Worm (Caenorhabditis elegans) whole organism, young adult: ENCODE data around the gene Y66C5A.1.

Experiments
- B0261.1 ChIP-seq: sonication (generic microtip); optimal IDR thresholded peaks from 2 replicates; lab custom pipeline; 2016; ENCODE audit warnings: mild to moderate bottlenecking, missing genetic modification characterization, moderate library complexity, missing compliant biosample characterization
- F22D6.2 ChIP-seq: sonication (generic microtip); optimal IDR thresholded peaks from 2 replicates; lab custom pipeline; 2016; ENCODE audit warnings: mild to moderate bottlenecking, missing genetic modification characterization, missing compliant biosample characterization
- F49E8.2 ChIP-seq: sonication (generic microtip); optimal IDR thresholded peaks from 3 replicates; lab custom pipeline; 2017; ENCODE audit warnings: missing genetic modification characterization, mild to moderate bottlenecking, missing compliant biosample characterization, antibody characterized with exemption, moderate library complexity; ENCODE audit not compliant: insufficient read depth
- F55B11.4 ChIP-seq: sonication (generic microtip); optimal IDR thresholded peaks from 2 replicates; lab custom pipeline; 2016; ENCODE audit warnings: missing compliant biosample characterization, missing genetic modification characterization, borderline replicate concordance; ENCODE audit not compliant: insufficient read depth
- F57A8.1 ChIP-seq: fragments of 200-800 bp; sonication (Bioruptor generic); optimal IDR thresholded peaks from 2 replicates; lab custom pipeline; 2018; ENCODE audit warnings: mild to moderate bottlenecking, missing genetic modification characterization, moderate library complexity, missing compliant biosample characterization
- K11D2.4 ChIP-seq: fragments of 200-800 bp; sonication (Bioruptor generic); IDR thresholded peaks from 2 replicates; pipeline ENCODE4 v1.3.6; 2022; ENCODE audit warnings: missing genetic modification reagents, missing genetic modification characterization, missing compliant biosample characterization
- T07F8.4 ChIP-seq: sonication (generic microtip); optimal IDR thresholded peaks from 2 replicates; lab custom pipeline; 2016; ENCODE audit warnings: mild to moderate bottlenecking, missing genetic modification characterization, moderate library complexity, missing compliant biosample characterization
- Y53F4B.3 ChIP-seq: fragments of 200-800 bp; sonication (Bioruptor generic); IDR thresholded peaks from 2 replicates; pipeline ENCODE4 v1.3.6; 2022; ENCODE audit warnings: missing genetic modification reagents, missing genetic modification characterization, missing compliant biosample characterization
- Y95B8A.8 ChIP-seq: fragments of 200-800 bp; sonication (Bioruptor generic); IDR thresholded peaks from 2 replicates; pipeline ENCODE4 v1.3.6; 2022; ENCODE audit warnings: missing genetic modification reagents, missing genetic modification characterization, missing compliant biosample characterization
- ZK185.1 ChIP-seq: sonication (generic microtip); optimal IDR thresholded peaks from 2 replicates; lab custom pipeline; 2016; ENCODE audit warnings: mild to moderate bottlenecking, missing genetic modification characterization, missing compliant biosample characterization; ENCODE audit not compliant: poor library complexity, severe bottlenecking
- akir-1 ChIP-seq: fragments of 200-800 bp; sonication (Bioruptor generic); optimal IDR thresholded peaks from 2 replicates; lab custom pipeline; 2018; ENCODE audit warnings: mild to moderate bottlenecking, missing genetic modification characterization, moderate library complexity, missing compliant biosample characterization
- ama-1 ChIP-seq, 3 experiments: fragments of 150-350 bp in 1 of 3; sonication (generic microtip) in 2 of 3; optimal IDR thresholded peaks; 2 replicates each; lab custom pipeline; 2014 to 2018; ENCODE audit warnings: missing biosample characterization in 2 of 3, missing genetic modification characterization in 2 of 3, missing genetic modification reagents in 2 of 3
- atf-7 ChIP-seq: sonication (generic microtip); optimal IDR thresholded peaks from 2 replicates; lab custom pipeline; 2017; ENCODE audit warnings: mild to moderate bottlenecking, missing genetic modification characterization, missing compliant biosample characterization
- ccch-3 ChIP-seq: fragments of 200-800 bp; sonication (Bioruptor generic); optimal IDR thresholded peaks from 2 replicates; lab custom pipeline; 2018; ENCODE audit warnings: mild to moderate bottlenecking, missing genetic modification characterization, missing compliant biosample characterization
- cebp-1 ChIP-seq, 2 experiments: fragments of 200-800 bp in 1 of 2; sonication (Bioruptor generic) in 1 of 2; sonication (generic microtip) in 1 of 2; IDR thresholded peaks in 1 of 2; optimal IDR thresholded peaks in 1 of 2; 2 replicates each; pipeline versions ENCODE4 v1.3.6 to Lab custom; 2017 to 2022; ENCODE audit warnings: missing compliant biosample characterization in 2 of 2, missing genetic modification characterization in 2 of 2, mild to moderate bottlenecking in 1 of 2, missing genetic modification reagents in 1 of 2, moderate library complexity in 1 of 2
- ceh-27 ChIP-seq: fragments of 200-800 bp; sonication (Bioruptor generic); optimal IDR thresholded peaks from 2 replicates; lab custom pipeline; 2018; ENCODE audit warnings: mild to moderate bottlenecking, missing genetic modification characterization, moderate library complexity, missing compliant biosample characterization
- ceh-58 ChIP-seq: fragments of 200-800 bp; sonication (Bioruptor generic); IDR thresholded peaks from 2 replicates; pipeline ENCODE4 v1.3.6; 2022; ENCODE audit warnings: missing genetic modification characterization, missing compliant biosample characterization
- egrh-3 ChIP-seq: fragments of 200-800 bp; sonication (Bioruptor generic); IDR thresholded peaks from 2 replicates; pipeline ENCODE4 v1.3.6; 2022; ENCODE audit warnings: missing genetic modification reagents, missing genetic modification characterization, missing compliant biosample characterization
- ets-4 ChIP-seq: fragments of 200-800 bp; sonication (Bioruptor generic); optimal IDR thresholded peaks from 2 replicates; lab custom pipeline; 2018; ENCODE audit warnings: mild to moderate bottlenecking, missing genetic modification characterization, missing compliant biosample characterization
- hlh-12 ChIP-seq: sonication (generic microtip); optimal IDR thresholded peaks from 2 replicates; lab custom pipeline; 2016; ENCODE audit warnings: missing genetic modification characterization, missing compliant biosample characterization
- hlh-26 ChIP-seq: fragments of 200-800 bp; sonication (Bioruptor generic); conservative IDR thresholded peaks from 2 replicates; pipeline ENCODE4 v1.3.6; 2022; ENCODE audit warnings: missing genetic modification reagents, missing genetic modification characterization, missing compliant biosample characterization
- let-607 ChIP-seq, 2 experiments: fragments of 200-800 bp in 1 of 2; sonication (Bioruptor generic) in 1 of 2; sonication (generic microtip) in 1 of 2; optimal IDR thresholded peaks; 2 replicates each; lab custom pipeline; 2016 to 2018; ENCODE audit warnings: mild to moderate bottlenecking in 2 of 2, missing compliant biosample characterization in 2 of 2, missing genetic modification characterization in 2 of 2, moderate library complexity in 2 of 2, missing genotype in 1 of 2
- lin-40 ChIP-seq: sonication (generic microtip); optimal IDR thresholded peaks from 2 replicates; lab custom pipeline; 2016; ENCODE audit warnings: missing genetic modification characterization, mild to moderate bottlenecking, missing compliant biosample characterization, missing genotype, missing genetic modification reagents
- lir-1 ChIP-seq: fragments of 200-800 bp; sonication (Bioruptor generic); conservative IDR thresholded peaks from 2 replicates; pipeline ENCODE4 v1.3.6; 2022; ENCODE audit warnings: missing genetic modification reagents, missing genetic modification characterization, missing compliant biosample characterization
- lsl-1 ChIP-seq: fragments of 200-800 bp; sonication (Bioruptor generic); optimal IDR thresholded peaks from 2 replicates; lab custom pipeline; 2018; ENCODE audit warnings: mild to moderate bottlenecking, missing genetic modification characterization, moderate library complexity, missing compliant biosample characterization
- lsy-27 ChIP-seq: sonication (generic microtip); optimal IDR thresholded peaks from 2 replicates; lab custom pipeline; 2017; ENCODE audit warnings: missing genetic modification characterization, mild to moderate bottlenecking, missing compliant biosample characterization, antibody characterized with exemption, missing genotype, borderline replicate concordance; ENCODE audit not compliant: insufficient read depth
- madf-6 ChIP-seq: fragments of 200-800 bp; sonication (Bioruptor generic); IDR thresholded peaks from 2 replicates; pipeline ENCODE4 v1.3.6; 2022; ENCODE audit warnings: missing genetic modification reagents, missing genetic modification characterization, missing compliant biosample characterization
- mxl-1 ChIP-seq: sonication (generic microtip); optimal IDR thresholded peaks from 2 replicates; lab custom pipeline; 2016; ENCODE audit warnings: missing genetic modification characterization, missing compliant biosample characterization
- pha-4 ChIP-seq: fragments of 150-350 bp; sonication (generic microtip); optimal IDR thresholded peaks from 2 replicates; lab custom pipeline; 2014; ENCODE audit warnings: missing biosample characterization, missing genetic modification reagents, missing genetic modification characterization
- rcor-1 ChIP-seq: fragments of 200-800 bp; sonication (Bioruptor generic); IDR thresholded peaks from 2 replicates; pipeline ENCODE4 v1.3.6; 2022; ENCODE audit warnings: missing genetic modification reagents, missing genetic modification characterization, missing compliant biosample characterization
- rec-8 ChIP-seq, 2 experiments: sonication (generic microtip); optimal IDR thresholded peaks; 2 replicates each; lab custom pipeline; 2016; ENCODE audit warnings: mild to moderate bottlenecking in 2 of 2, missing genetic modification characterization in 2 of 2, missing genetic modification reagents in 2 of 2, missing genotype in 2 of 2, missing biosample characterization in 1 of 2, missing compliant biosample characterization in 1 of 2, moderate library complexity in 1 of 2
- snpc-1.1 ChIP-seq: sonication (generic microtip); optimal IDR thresholded peaks from 2 replicates; lab custom pipeline; 2017; ENCODE audit warnings: missing genetic modification characterization, mild to moderate bottlenecking, missing compliant biosample characterization, antibody characterized with exemption, moderate library complexity, missing genotype, missing genetic modification reagents; ENCODE audit not compliant: insufficient read depth
- snpc-1.3 ChIP-seq: sonication (generic microtip); optimal IDR thresholded peaks from 2 replicates; lab custom pipeline; 2017; ENCODE audit warnings: missing genetic modification characterization, mild to moderate bottlenecking, missing compliant biosample characterization, antibody characterized with exemption, moderate library complexity, missing genotype, missing genetic modification reagents; ENCODE audit not compliant: insufficient read depth
- snpc-4 ChIP-seq, 5 experiments: fragments of 150-350 bp in 1 of 5; sonication (generic microtip) in 4 of 5; optimal IDR thresholded peaks; 2 replicates each; lab custom pipeline; 2014 to 2018; ENCODE audit warnings: missing genetic modification characterization in 5 of 5, missing biosample characterization in 3 of 5, antibody characterized with exemption in 2 of 5, mild to moderate bottlenecking in 2 of 5, missing compliant biosample characterization in 2 of 5, missing genotype in 2 of 5, moderate library complexity in 2 of 5, missing genetic modification reagents in 1 of 5
- somi-1 ChIP-seq: fragments of 200-800 bp; sonication (Bioruptor generic); optimal IDR thresholded peaks from 2 replicates; lab custom pipeline; 2018; ENCODE audit warnings: mild to moderate bottlenecking, missing genetic modification characterization, missing compliant biosample characterization
- sptf-2 ChIP-seq: fragments of 200-800 bp; sonication (Bioruptor generic); optimal IDR thresholded peaks from 2 replicates; lab custom pipeline; 2018; ENCODE audit warnings: mild to moderate bottlenecking, missing genetic modification characterization, missing compliant biosample characterization
- ztf-25 ChIP-seq: fragments of 200-800 bp; sonication (Bioruptor generic); IDR thresholded peaks from 2 replicates; pipeline ENCODE4 v1.3.6; 2022; ENCODE audit warnings: missing genetic modification reagents, missing genetic modification characterization, missing compliant biosample characterization
- ztf-26 ChIP-seq: sonication (generic microtip); optimal IDR thresholded peaks from 2 replicates; lab custom pipeline; 2017; ENCODE audit warnings: missing genetic modification characterization, missing compliant biosample characterization
- ztf-28 ChIP-seq: fragments of 200-800 bp; sonication (Bioruptor generic); IDR thresholded peaks from 2 replicates; pipeline ENCODE4 v1.3.6; 2022; ENCODE audit warnings: missing genetic modification reagents, missing genetic modification characterization, missing compliant biosample characterization
- ztf-6 ChIP-seq: fragments of 200-800 bp; sonication (Bioruptor generic); IDR thresholded peaks from 2 replicates; pipeline ENCODE4 v1.3.6; 2022; ENCODE audit warnings: missing genetic modification reagents, missing genetic modification characterization, missing compliant biosample characterization

The Y66C5A.1 gene

DNA sequence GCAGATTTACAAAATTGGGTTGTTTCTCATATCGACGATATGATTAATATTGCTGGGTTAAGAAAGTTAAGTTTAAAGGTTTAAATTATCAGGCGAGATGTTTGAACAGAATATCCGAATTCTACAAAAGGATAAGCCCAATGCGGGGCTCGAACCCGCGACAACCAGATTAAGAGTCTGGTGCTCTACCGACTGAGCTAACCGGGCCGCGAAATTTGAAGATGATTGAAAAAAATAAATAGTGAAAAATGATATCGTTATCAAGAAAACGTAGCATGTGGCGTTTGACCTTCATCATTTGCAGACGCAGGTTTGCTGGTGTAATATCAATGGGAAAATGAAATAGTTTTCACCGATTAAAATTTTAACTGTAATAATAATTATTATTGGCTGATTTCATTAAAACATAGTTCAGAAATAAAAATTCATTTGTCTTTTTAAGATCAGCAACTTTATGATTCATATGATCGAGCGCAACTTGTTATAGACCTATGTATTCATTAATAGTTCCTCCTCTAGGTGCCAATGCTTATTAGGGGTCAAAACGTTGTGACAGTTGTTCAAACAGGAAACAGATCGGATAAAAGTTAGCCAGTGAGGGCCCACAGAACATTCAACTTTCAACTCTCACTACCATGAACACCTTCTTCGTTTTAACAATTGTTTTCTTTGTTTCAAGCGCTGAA lies 23.6 kb upstream of the Y66C5A.1 start, which contains the start of gene M163.11 (continued):
- TF ChIP-seq let-607 (tag; optimal IDR thresholded peaks at IDR 0.05; lab: Kevin White, UChicago): peak; percentile 30 to 37
- no peak for TF ChIP-seq ama-1 (optimal IDR thresholded peaks at IDR 0.05; lab: Kevin White, UChicago)
- TF ChIP-seq ama-1 (GFP tag; optimal IDR thresholded peaks at IDR 0.05; lab: Kevin White, UChicago): peak; percentile 42 to 92
- TF ChIP-seq lsy-27 (tag; lab: Kevin White, UChicago): peak; percentile 56
- 0 out of 2 replicates have a peak, but pooled peaks have one; percentile 13 for TF ChIP-seq ztf-6 (GFP tag; lab: Robert Waterston, UW)
- TF ChIP-seq lin-40: peak; percentile 11
- peak; percentile 44; the same call in 1 of the 2 replicates for TF ChIP-seq madf-6 (GFP tag; lab: Robert Waterston, UW)
- TF ChIP-seq atf-7 (tag; lab: Kevin White, UChicago): no peak
- no peak for TF ChIP-seq ceh-27 (GFP tag; lab: Kevin White, UChicago)
- TF ChIP-seq hlh-26 (GFP tag; lab: Robert Waterston, UW): no peak
- TF ChIP-seq pha-4: no peak
- TF ChIP-seq rec-8 (tag; optimal IDR thresholded peaks at IDR 0.05; lab: Kevin White, UChicago): peak; percentile 55 to 57
- no peak for TF ChIP-seq ets-4 (GFP tag; lab: Kevin White, UChicago)
- TF ChIP-seq mxl-1 (tag; lab: Kevin White, UChicago): peak; percentile 57
- no peak for TF ChIP-seq sptf-2 (GFP tag; lab: Kevin White, UChicago)
- TF ChIP-seq F22D6.2 (tag; lab: Kevin White, UChicago): no peak
- peak; percentile 58 for TF ChIP-seq T07F8.4 (tag; lab: Kevin White, UChicago)

- no peak for TF ChIP-seq ZK185.1 (tag; lab: Kevin White, UChicago)
- TF ChIP-seq Y95B8A.8: no peak
- TF ChIP-seq Y53F4B.3 (GFP tag; lab: Robert Waterston, UW): no peak
- TF ChIP-seq pha-4: no peak
- no peak for TF ChIP-seq snpc-1.3 (tag; lab: Kevin White, UChicago)
- TF ChIP-seq snpc-1.1: peak; percentile 85
- no peak for TF ChIP-seq atf-7 (tag; lab: Kevin White, UChicago)
- no peak for TF ChIP-seq egrh-3
- no peak for TF ChIP-seq lsl-1
- no peak for TF ChIP-seq F57A8.1 (GFP tag; lab: Kevin White, UChicago)
- no peak for TF ChIP-seq ztf-28 (GFP tag; lab: Robert Waterston, UW)
- no peak for TF ChIP-seq ceh-58 (GFP tag; lab: Robert Waterston, UW)
- no peak for TF ChIP-seq ztf-26 (tag; lab: Kevin White, UChicago)
- no peak for TF ChIP-seq K11D2.4
- TF ChIP-seq lir-1: no peak
- no peak for TF ChIP-seq F49E8.2
- peak; percentile 22 for TF ChIP-seq lin-40
- TF ChIP-seq ztf-25 (GFP tag; lab: Robert Waterston, UW): 0 out of 2 replicates have a peak, but pooled peaks have one; percentile 16
- no peak for TF ChIP-seq akir-1 (GFP tag; lab: Kevin White, UChicago)
- TF ChIP-seq somi-1: no peak
- TF ChIP-seq F55B11.4 (tag; lab: Kevin White, UChicago): no peak
- TF ChIP-seq mxl-1 (tag; lab: Kevin White, UChicago): no peak
- TF ChIP-seq F22D6.2 (tag; lab: Kevin White, UChicago): no peak
- TF ChIP-seq rec-8 (tag; optimal IDR thresholded peaks at IDR 0.05; lab: Kevin White, UChicago): no peak
- TF ChIP-seq hlh-12 (tag; lab: Kevin White, UChicago): no peak
- no peak for TF ChIP-seq ccch-3
- TF ChIP-seq sptf-2 (GFP tag; lab: Kevin White, UChicago): no peak
- no peak for TF ChIP-seq hlh-26 (GFP tag; lab: Robert Waterston, UW)
- no peak for TF ChIP-seq B0261.1 (tag; lab: Kevin White, UChicago)
- no peak for TF ChIP-seq rcor-1 (GFP tag; lab: Robert Waterston, UW)
- peak; percentile 61; the same call in 1 of the 2 replicates for TF ChIP-seq cebp-1 (GFP tag; IDR thresholded peaks at IDR 0.05; lab: Robert Waterston, UW)
- TF ChIP-seq cebp-1 (tag; optimal IDR thresholded peaks at IDR 0.05; lab: Kevin White, UChicago): peak; percentile 93
- peak; percentile 96 for TF ChIP-seq snpc-4 (GFP tag; optimal IDR thresholded peaks at IDR 0.05; lab: Kevin White, UChicago)
- TF ChIP-seq snpc-4 (tag; optimal IDR thresholded peaks at IDR 0.05; lab: Kevin White, UChicago): peak; percentile 92 to 98 (median 97)
Measured at ce11 chrX:14478193-14478592, 22.9 kb upstream of the Y66C5A.1 start.
